Fruit fly (Drosophila melanogaster) whole organism, wandering third instar larva: ENCODE measurements around the gene CG7054.

Experiments used
- CG32264 ChIP-seq: fragments of 200-800 bp; sonication (Bioruptor generic); optimal IDR thresholded peaks from 2 replicates; lab custom pipeline; 2016; ENCODE audit warnings: missing biosample characterization, missing genetic modification characterization
- CG9705 ChIP-seq: fragments of 200-800 bp; sonication (Bioruptor generic); optimal IDR thresholded peaks from 2 replicates; lab custom pipeline; 2018; ENCODE audit warnings: missing biosample characterization, mild to moderate bottlenecking, missing genetic modification characterization
- Dfd ChIP-seq: fragments of >200 bp; optimal IDR thresholded peaks from 2 replicates; lab custom pipeline; 2017; ENCODE audit warnings: missing biosample characterization, missing genetic modification characterization
- Dif ChIP-seq: fragments of 200-275, 200-300 bp; sonication (Bioruptor generic); optimal IDR thresholded peaks from 2 replicates; lab custom pipeline; 2018; ENCODE audit warnings: missing biosample characterization, missing genetic modification characterization; ENCODE audit not compliant: partially characterized antibody
- GATAd ChIP-seq: sonication (Bioruptor generic); optimal IDR thresholded peaks from 2 replicates; lab custom pipeline; 2016; ENCODE audit warnings: missing biosample characterization, missing genetic modification characterization
- HLH106 ChIP-seq: fragments of 200-800 bp; optimal IDR thresholded peaks from 3 replicates; lab custom pipeline; 2019; ENCODE audit warnings: missing biosample characterization, mild to moderate bottlenecking, missing genetic modification characterization, moderate library complexity
- Hnf4 ChIP-seq: fragments of 200-800 bp; sonication (Bioruptor generic); optimal IDR thresholded peaks from 2 replicates; lab custom pipeline; 2016; ENCODE audit warnings: missing biosample characterization, mild to moderate bottlenecking, missing genetic modification characterization
- Hr78 ChIP-seq: fragments of >200 bp; optimal IDR thresholded peaks from 2 replicates; lab custom pipeline; 2017; ENCODE audit warnings: missing biosample characterization, missing genetic modification characterization
- Jra ChIP-seq: sonication (Bioruptor generic); optimal IDR thresholded peaks from 2 replicates; lab custom pipeline; 2016; ENCODE audit warnings: missing biosample characterization, missing genetic modification characterization
- Mio ChIP-seq: sonication (Bioruptor generic); optimal IDR thresholded peaks from 2 replicates; lab custom pipeline; 2016; ENCODE audit warnings: missing biosample characterization, missing genetic modification characterization
- Myc ChIP-seq: fragments of >200 bp; optimal IDR thresholded peaks from 2 replicates; lab custom pipeline; 2017
- N ChIP-seq: fragments of >200 bp; optimal IDR thresholded peaks from 2 replicates; lab custom pipeline; 2018; ENCODE audit warnings: missing biosample characterization, missing external identifiers, missing genetic modification characterization
- OdsH ChIP-seq: fragments of 200-800 bp; sonication (Bioruptor generic); optimal IDR thresholded peaks from 2 replicates; lab custom pipeline; 2016; ENCODE audit warnings: missing biosample characterization, mild to moderate bottlenecking, missing genetic modification characterization
- Rel ChIP-seq, 2 experiments: fragments of 200-800 bp; sonication (Bioruptor generic) in 1 of 2; optimal IDR thresholded peaks; 2 replicates in 1 of 2; 3 replicates in 1 of 2; lab custom pipeline; 2016 to 2019; ENCODE audit warnings: mild to moderate bottlenecking in 2 of 2, missing biosample characterization in 2 of 2, missing genetic modification characterization in 2 of 2, moderate library complexity in 1 of 2
- Sp1 ChIP-seq: fragments of 200-800 bp; sonication (Bioruptor generic); optimal IDR thresholded peaks from 3 replicates; lab custom pipeline; 2019; ENCODE audit warnings: missing biosample characterization, mild to moderate bottlenecking, missing genetic modification characterization, moderate library complexity
- Vsx2 ChIP-seq: fragments of 200-300, 225-300 bp; sonication (Bioruptor generic); optimal IDR thresholded peaks from 2 replicates; lab custom pipeline; 2018; ENCODE audit warnings: missing biosample characterization, missing genetic modification characterization; ENCODE audit not compliant: partially characterized antibody
- br ChIP-seq: fragments of 200-800 bp; sonication (Bioruptor generic); optimal IDR thresholded peaks from 2 replicates; lab custom pipeline; 2016; ENCODE audit warnings: missing biosample characterization, missing genetic modification characterization
- brk ChIP-seq: fragments of 200-800 bp; sonication (Bioruptor generic); optimal IDR thresholded peaks from 2 replicates; lab custom pipeline; 2016; ENCODE audit warnings: missing biosample characterization, mild to moderate bottlenecking, missing genetic modification characterization
- ey ChIP-seq: fragments of 200-800 bp; sonication (Bioruptor generic); optimal IDR thresholded peaks from 2 replicates; lab custom pipeline; 2016; ENCODE audit warnings: missing biosample characterization, missing genetic modification characterization
- foxo ChIP-seq, 2 experiments: fragments of 200-800 bp; sonication (Bioruptor generic); optimal IDR thresholded peaks; 2 replicates in 1 of 2; 3 replicates in 1 of 2; lab custom pipeline; 2016 to 2017; ENCODE audit warnings: missing biosample characterization in 2 of 2, missing genetic modification characterization in 2 of 2
- fru ChIP-seq: fragments of 200-800 bp; sonication (Bioruptor generic); optimal IDR thresholded peaks from 3 replicates; lab custom pipeline; 2016; ENCODE audit warnings: missing biosample characterization, mild to moderate bottlenecking, missing genetic modification characterization
- h ChIP-seq: fragments of 200-800 bp; sonication (Bioruptor generic); optimal IDR thresholded peaks from 3 replicates; lab custom pipeline; 2016; ENCODE audit warnings: missing biosample characterization, mild to moderate bottlenecking, missing genetic modification characterization
- jim ChIP-seq: fragments of 175-275, 200-325 bp; sonication (Bioruptor generic); optimal IDR thresholded peaks from 2 replicates; lab custom pipeline; 2016; ENCODE audit warnings: missing biosample characterization, mild to moderate bottlenecking, missing genetic modification characterization
- psq ChIP-seq: fragments of 200-800 bp; sonication (Bioruptor generic); optimal IDR thresholded peaks from 3 replicates; lab custom pipeline; 2017; ENCODE audit warnings: missing biosample characterization, mild to moderate bottlenecking, missing genetic modification characterization, moderate library complexity
- rgr ChIP-seq: fragments of 200-800 bp; sonication (Bioruptor generic); optimal IDR thresholded peaks from 3 replicates; lab custom pipeline; 2016; ENCODE audit warnings: missing biosample characterization, mild to moderate bottlenecking, missing genetic modification characterization
- sv ChIP-seq: fragments of 200-800 bp; sonication (Bioruptor generic); optimal IDR thresholded peaks from 3 replicates; lab custom pipeline; 2016; ENCODE audit warnings: missing biosample characterization, missing genetic modification characterization
- tai ChIP-seq: sonication (Bioruptor generic); optimal IDR thresholded peaks from 2 replicates; lab custom pipeline; 2016; ENCODE audit warnings: missing biosample characterization, missing genetic modification characterization
- usp ChIP-seq: fragments of >200 bp; optimal IDR thresholded peaks from 2 replicates; lab custom pipeline; 2017; ENCODE audit warnings: missing biosample characterization, missing genetic modification characterization
- woc ChIP-seq: sonication (Bioruptor generic); optimal IDR thresholded peaks from 2 replicates; lab custom pipeline; 2016; ENCODE audit warnings: missing biosample characterization, mild to moderate bottlenecking, missing genetic modification characterization

The CG7054 gene

dm6 chr3R:22467939-22468571 is 3.3 kb downstream of the CG7054 start, which contains the start of the genes CG5377 and Nrx-1:
CG5377 (minus strand) TSS chr3R:22468157.
Nrx-1 (plus strand) TSS chr3R:22468512.
- TF ChIP-seq N (GFP tag; lab: Kevin White, UChicago) (no peak), GATAd (GFP tag; lab: Kevin White, UChicago) (peak; percentile 3)
- TF ChIP-seq, all 38 proteins: peak for 1

- TF ChIP-seq HLH106 (tag; lab: Kevin White, UChicago), result peak; percentile 67
- TF ChIP-seq brk (GFP tag; lab: Kevin White, UChicago), result no peak
- TF ChIP-seq fru (GFP tag; lab: Kevin White, UChicago), result peak; percentile 79
- TF ChIP-seq br, result peak; percentile 74
- TF ChIP-seq rgr (GFP tag; lab: Kevin White, UChicago), result peak; percentile 59
- peak; percentile 21 for TF ChIP-seq woc (GFP tag; lab: Kevin White, UChicago)
- no peak for TF ChIP-seq Hr78 (GFP tag; lab: Kevin White, UChicago)
- peak; percentile 74 for TF ChIP-seq h (GFP tag; lab: Kevin White, UChicago)
- TF ChIP-seq usp (GFP tag; lab: Kevin White, UChicago), result no peak
- TF ChIP-seq Myc, result no peak
- TF ChIP-seq sv, result peak; percentile 69
- TF ChIP-seq ey, result peak; percentile 78
- TF ChIP-seq OdsH (GFP tag; lab: Kevin White, UChicago), result peak; percentile 43
- peak; percentile 6 for TF ChIP-seq CG32264 (GFP tag; lab: Kevin White, UChicago)
- peak; percentile 57 for TF ChIP-seq Sp1 (GFP tag; lab: Kevin White, UChicago)
- peak in 1 of 2 experiments; percentile 74 for TF ChIP-seq foxo (GFP tag; optimal IDR thresholded peaks at IDR 0.05; lab: Kevin White, UChicago)
These were observed 4.2 kb downstream of the CG7054 start for dm6 chr3R:22468829-22469487.

DNA sequence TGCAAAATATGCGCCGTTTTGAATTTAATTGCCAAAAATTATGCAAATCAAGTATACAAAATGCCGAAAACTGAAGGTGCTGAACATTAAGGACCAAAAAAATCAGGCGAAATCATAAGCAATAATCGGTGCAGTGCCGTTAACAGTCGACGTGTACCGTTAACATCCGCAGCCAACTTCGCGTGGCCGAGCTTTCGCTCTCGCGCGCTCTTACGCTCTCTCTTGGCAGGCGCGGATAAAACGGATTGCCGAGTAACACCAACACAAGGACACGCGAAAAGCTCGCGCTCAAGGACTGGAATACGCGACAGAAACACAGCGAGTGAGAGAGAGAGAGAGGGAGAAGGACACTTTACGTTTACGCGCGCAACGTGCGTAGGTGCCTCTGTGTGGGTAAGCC is 5.3 kb downstream of the CG7054 start:
- TF ChIP-seq Vsx2 (GFP tag; lab: Kevin White, UChicago) (no peak), Mio (GFP tag; lab: Kevin White, UChicago) (no peak)

- no peak for TF ChIP-seq usp (GFP tag; lab: Kevin White, UChicago)
- no peak for TF ChIP-seq Hnf4 (GFP tag; lab: Kevin White, UChicago)
- TF ChIP-seq fru (GFP tag; lab: Kevin White, UChicago), result no peak
- no peak for TF ChIP-seq psq (GFP tag; lab: Kevin White, UChicago)
- TF ChIP-seq Dfd (GFP tag; lab: Kevin White, UChicago), result no peak
- no peak for TF ChIP-seq HLH106 (tag; lab: Kevin White, UChicago)
- TF ChIP-seq Sp1 (GFP tag; lab: Kevin White, UChicago), result no peak
- TF ChIP-seq sv, result no peak
- no peak for TF ChIP-seq tai (GFP tag; lab: Kevin White, UChicago)
These were observed 18.8 kb downstream of the CG7054 start for dm6 chr3R:22483537-22483936.

- no peak for TF ChIP-seq N (GFP tag; lab: Kevin White, UChicago)
- TF ChIP-seq CG9705 (GFP tag; lab: Kevin White, UChicago), result no peak
- TF ChIP-seq Rel (GFP tag; optimal IDR thresholded peaks at IDR 0.05; lab: Kevin White, UChicago), result no peak
- TF ChIP-seq Rel (tag; optimal IDR thresholded peaks at IDR 0.05; lab: Kevin White, UChicago), result peak; percentile 59
- no peak for TF ChIP-seq psq (GFP tag; lab: Kevin White, UChicago)
- TF ChIP-seq Dfd (GFP tag; lab: Kevin White, UChicago), result no peak
- no peak for TF ChIP-seq GATAd (GFP tag; lab: Kevin White, UChicago)
- no peak for TF ChIP-seq brk (GFP tag; lab: Kevin White, UChicago)
- no peak for TF ChIP-seq h (GFP tag; lab: Kevin White, UChicago)
- peak; percentile 73 for TF ChIP-seq Jra (GFP tag; lab: Kevin White, UChicago)
- TF ChIP-seq Dif (GFP tag; lab: Kevin White, UChicago), result peak; percentile 7
- no peak for TF ChIP-seq jim (GFP tag; lab: Kevin White, UChicago)
- TF ChIP-seq sv, result no peak
These were observed 22.3 kb downstream of the CG7054 start, which contains the start of gene Pfdn5 for dm6 chr3R:22487037-22487492. Pfdn5 (plus strand) TSS chr3R:22487039.
